Worm (Caenorhabditis elegans) whole organism, L1 larva: Measurements from ENCODE around the gene T05A7.7.

ENCODE experiments used
- C04F5.9 ChIP-seq: sonication (generic microtip); optimal IDR thresholded peaks from 2 replicates; lab custom pipeline; 2016; ENCODE audit warnings: missing genetic modification characterization, missing compliant biosample characterization
- C34B4.2 ChIP-seq: sonication (generic microtip); optimal IDR thresholded peaks from 2 replicates; lab custom pipeline; 2017; ENCODE audit warnings: mild to moderate bottlenecking, missing genetic modification characterization, missing compliant biosample characterization
- aha-1 ChIP-seq: fragments of 150-350 bp; optimal IDR thresholded peaks from 2 replicates; lab custom pipeline; 2014; ENCODE audit warnings: missing biosample characterization, missing genetic modification characterization
- aly-2 ChIP-seq: fragments of 150-350 bp; optimal IDR thresholded peaks from 2 replicates; lab custom pipeline; 2014; ENCODE audit warnings: missing biosample characterization, missing genetic modification characterization
- blmp-1 ChIP-seq: fragments of 150-350 bp; optimal IDR thresholded peaks from 2 replicates; lab custom pipeline; 2014; ENCODE audit warnings: missing biosample characterization, missing genetic modification characterization
- ceh-8 ChIP-seq: fragments of 200-800 bp; sonication (Bioruptor generic); optimal IDR thresholded peaks from 2 replicates; lab custom pipeline; 2018; ENCODE audit warnings: mild to moderate bottlenecking, missing genetic modification characterization, moderate library complexity, missing compliant biosample characterization
- ceh-88 ChIP-seq: fragments of 200-800 bp; sonication (Bioruptor generic); IDR thresholded peaks from 2 replicates; pipeline ENCODE4 v1.3.6; 2022; ENCODE audit warnings: missing genetic modification characterization, missing compliant biosample characterization
- ces-1 ChIP-seq: fragments of 150-350 bp; optimal IDR thresholded peaks from 2 replicates; lab custom pipeline; 2014; ENCODE audit warnings: missing biosample characterization, missing genetic modification reagents, missing genetic modification characterization
- efl-1 ChIP-seq, 4 experiments: fragments of 150-350 bp; optimal IDR thresholded peaks in 3 of 4; peaks in 1 of 4; 1 replicate in 1 of 4; 2 replicates in 3 of 4; lab custom pipeline; 2014; ENCODE audit warnings: missing biosample characterization in 2 of 4, missing genetic modification characterization in 2 of 4, missing genetic modification reagents in 2 of 4
- efl-3 ChIP-seq: fragments of 200-800 bp; sonication (Bioruptor generic); optimal IDR thresholded peaks from 2 replicates; lab custom pipeline; 2018; ENCODE audit warnings: mild to moderate bottlenecking, missing genetic modification characterization, missing compliant biosample characterization
- egl-27 ChIP-seq, 2 experiments: fragments of 150-350 bp in 1 of 2; sonication (generic microtip); optimal IDR thresholded peaks; 3 replicates each; lab custom pipeline; 2017 to 2018; ENCODE audit warnings: missing biosample characterization in 2 of 2, missing genetic modification characterization in 2 of 2, missing genetic modification reagents in 2 of 2
- elt-2 ChIP-seq: sonication (generic microtip); optimal IDR thresholded peaks from 2 replicates; lab custom pipeline; 2016; ENCODE audit warnings: missing genetic modification characterization, mild to moderate bottlenecking, inconsistent platforms, missing compliant biosample characterization, missing genetic modification reagents
- fkh-10 ChIP-seq: sonication (generic microtip); optimal IDR thresholded peaks from 2 replicates; lab custom pipeline; 2017; ENCODE audit warnings: missing biosample characterization, missing genetic modification reagents, missing genetic modification characterization
- fkh-4 ChIP-seq: sonication (generic microtip); optimal IDR thresholded peaks from 2 replicates; lab custom pipeline; 2016; ENCODE audit warnings: missing compliant biosample characterization, missing genetic modification characterization, borderline replicate concordance
- fkh-8 ChIP-seq: sonication (generic microtip); optimal IDR thresholded peaks from 2 replicates; lab custom pipeline; 2016; ENCODE audit warnings: mild to moderate bottlenecking, missing genetic modification characterization, missing compliant biosample characterization
- fos-1 ChIP-seq: fragments of 150-350 bp; optimal IDR thresholded peaks from 2 replicates; lab custom pipeline; 2014; ENCODE audit warnings: missing biosample characterization, missing genetic modification characterization
- hlh-4 ChIP-seq: sonication (generic microtip); optimal IDR thresholded peaks from 2 replicates; lab custom pipeline; 2016; ENCODE audit warnings: mild to moderate bottlenecking, missing genetic modification characterization, missing compliant biosample characterization
- hpl-2 ChIP-seq: fragments of 150-350 bp; optimal IDR thresholded peaks from 2 replicates; lab custom pipeline; 2014; ENCODE audit warnings: missing biosample characterization, missing genetic modification reagents, missing genetic modification characterization
- jun-1 ChIP-seq: fragments of 150-350 bp; optimal IDR thresholded peaks from 2 replicates; lab custom pipeline; 2014; ENCODE audit warnings: missing biosample characterization, missing genetic modification reagents, missing genetic modification characterization
- lin-15B ChIP-seq: fragments of 150-350 bp; sonication (generic microtip); optimal IDR thresholded peaks from 3 replicates; lab custom pipeline; 2014; ENCODE audit warnings: missing biosample characterization, missing genetic modification characterization
- lin-35 ChIP-seq, 2 experiments: fragments of 150-350 bp; optimal IDR thresholded peaks; 2 replicates each; lab custom pipeline; 2014; ENCODE audit warnings: missing biosample characterization in 2 of 2, missing genetic modification characterization in 2 of 2, missing genetic modification reagents in 2 of 2
- lir-3 ChIP-seq: sonication (generic microtip); optimal IDR thresholded peaks from 2 replicates; lab custom pipeline; 2016; ENCODE audit warnings: mild to moderate bottlenecking, missing genetic modification characterization, moderate library complexity, missing compliant biosample characterization; ENCODE audit not compliant: poor library complexity
- mab-9 ChIP-seq: fragments of 200-800 bp; sonication (Bioruptor generic); IDR thresholded peaks from 2 replicates; pipeline ENCODE4 v1.3.6; 2022; ENCODE audit warnings: missing genetic modification reagents, missing genetic modification characterization, missing compliant biosample characterization
- mdl-1 ChIP-seq, 2 experiments: fragments of 150-350 bp; optimal IDR thresholded peaks; 2 replicates each; lab custom pipeline; 2014 to 2017; ENCODE audit warnings: missing biosample characterization in 2 of 2, missing genetic modification characterization in 2 of 2, inconsistent platforms in 1 of 2
- mef-2 ChIP-seq: fragments of 150-350 bp; optimal IDR thresholded peaks from 2 replicates; lab custom pipeline; 2014; ENCODE audit warnings: missing biosample characterization, missing genetic modification characterization
- mep-1 ChIP-seq: fragments of 150-350 bp; optimal IDR thresholded peaks from 2 replicates; lab custom pipeline; 2014; ENCODE audit warnings: missing biosample characterization, missing genetic modification characterization
- nhr-11 ChIP-seq: fragments of 150-350 bp; optimal IDR thresholded peaks from 2 replicates; lab custom pipeline; 2014; ENCODE audit warnings: missing biosample characterization, missing genetic modification characterization
- nhr-20 ChIP-seq: sonication (generic microtip); optimal IDR thresholded peaks from 2 replicates; lab custom pipeline; 2016; ENCODE audit warnings: mild to moderate bottlenecking, missing genetic modification characterization, missing compliant biosample characterization
- nhr-28 ChIP-seq: fragments of 150-350 bp; optimal IDR thresholded peaks from 2 replicates; lab custom pipeline; 2014; ENCODE audit warnings: missing biosample characterization, missing genetic modification characterization
- nhr-71 ChIP-seq: sonication (generic microtip); optimal IDR thresholded peaks from 2 replicates; lab custom pipeline; 2016; ENCODE audit warnings: mild to moderate bottlenecking, missing genetic modification characterization, moderate library complexity, missing compliant biosample characterization
- nhr-76 ChIP-seq: sonication (generic microtip); optimal IDR thresholded peaks from 2 replicates; lab custom pipeline; 2017; ENCODE audit warnings: missing biosample characterization, missing genetic modification characterization
- nhr-84 ChIP-seq: sonication (generic microtip); optimal IDR thresholded peaks from 2 replicates; lab custom pipeline; 2017; ENCODE audit warnings: missing biosample characterization, missing genetic modification characterization
- nhr-90 ChIP-seq: sonication (generic microtip); optimal IDR thresholded peaks from 2 replicates; lab custom pipeline; 2016; ENCODE audit warnings: mild to moderate bottlenecking, missing genetic modification characterization, missing compliant biosample characterization; ENCODE audit not compliant: poor library complexity
- pax-3 ChIP-seq: fragments of 200-800 bp; sonication (Bioruptor generic); optimal IDR thresholded peaks from 2 replicates; lab custom pipeline; 2018; ENCODE audit warnings: mild to moderate bottlenecking, missing genetic modification characterization, moderate library complexity, missing compliant biosample characterization
- pqm-1 ChIP-seq: sonication (generic microtip); optimal IDR thresholded peaks from 3 replicates; lab custom pipeline; 2017; ENCODE audit warnings: missing biosample characterization, missing genetic modification characterization
- rnt-1 ChIP-seq: sonication (generic microtip); optimal IDR thresholded peaks from 2 replicates; lab custom pipeline; 2016; ENCODE audit warnings: mild to moderate bottlenecking, missing genetic modification characterization, moderate library complexity, missing compliant biosample characterization
- skn-1 ChIP-seq: fragments of 150-350 bp; optimal IDR thresholded peaks from 2 replicates; lab custom pipeline; 2014; ENCODE audit warnings: missing biosample characterization, missing genetic modification characterization
- snpc-4 ChIP-seq: fragments of 150-350 bp; optimal IDR thresholded peaks from 2 replicates; lab custom pipeline; 2014; ENCODE audit warnings: missing biosample characterization, missing genetic modification characterization
- snu-23 ChIP-seq: sonication (generic microtip); optimal IDR thresholded peaks from 2 replicates; lab custom pipeline; 2016; ENCODE audit warnings: missing genetic modification characterization, missing compliant biosample characterization
- sox-4 ChIP-seq: sonication (generic microtip); optimal IDR thresholded peaks from 2 replicates; lab custom pipeline; 2016; ENCODE audit warnings: missing genetic modification characterization, missing compliant biosample characterization
- sptf-1 ChIP-seq: fragments of 150-350 bp; optimal IDR thresholded peaks from 2 replicates; lab custom pipeline; 2014; ENCODE audit warnings: missing biosample characterization, missing genetic modification characterization
- sup-37 ChIP-seq: fragments of 200-800 bp; sonication (Bioruptor generic); optimal IDR thresholded peaks from 2 replicates; lab custom pipeline; 2018; ENCODE audit warnings: mild to moderate bottlenecking, missing genetic modification characterization, missing compliant biosample characterization
- unc-130 ChIP-seq: fragments of 150-350 bp; optimal IDR thresholded peaks from 2 replicates; lab custom pipeline; 2017; ENCODE audit warnings: missing biosample characterization, missing genetic modification characterization, inconsistent platforms
- unc-62 ChIP-seq: fragments of 150-350 bp; optimal IDR thresholded peaks from 2 replicates; lab custom pipeline; 2014; ENCODE audit warnings: missing biosample characterization, missing genetic modification reagents, missing genetic modification characterization
- unc-86 ChIP-seq: sonication (generic microtip); optimal IDR thresholded peaks from 2 replicates; lab custom pipeline; 2016; ENCODE audit warnings: missing genetic modification characterization, missing compliant biosample characterization
- vab-15 ChIP-seq: sonication (generic microtip); optimal IDR thresholded peaks from 2 replicates; lab custom pipeline; 2017; ENCODE audit warnings: missing genotype, mild to moderate bottlenecking, missing genetic modification characterization, missing compliant biosample characterization
- xbp-1 ChIP-seq: sonication (generic microtip); optimal IDR thresholded peaks from 2 replicates; lab custom pipeline; 2016; ENCODE audit warnings: missing genetic modification characterization, missing compliant biosample characterization

T05A7.7 gene

ce11 chrII:4698266-4698771 is 17.0 kb upstream of the T05A7.7 start, which contains the start of the genes rpn-5 and scc-1 (continued):
- TF ChIP-seq ceh-8 (peak; percentile 45), aha-1 (no peak), nhr-71 (tag; lab: Kevin White, UChicago) (peak; percentile 81), nhr-84 (no peak), hlh-4 (tag; lab: Kevin White, UChicago) (no peak), ceh-88 (GFP tag; lab: Robert Waterston, UW) (peak; percentile 22; the same call in 1 of the 2 replicates), vab-15 (tag; lab: Kevin White, UChicago) (peak; percentile 62), snu-23 (GFP tag; lab: Kevin White, UChicago) (peak; percentile 77), mef-2 (tag; lab: Kevin White, UChicago) (no peak), lin-35 (GFP tag; optimal IDR thresholded peaks at IDR 0.05; lab: Kevin White, UChicago) (peak; percentile 92 to 97), ces-1 (GFP tag; lab: Kevin White, UChicago) (no peak), blmp-1 (tag; lab: Kevin White, UChicago) (peak; percentile 75), sox-4 (no peak), nhr-11 (tag; lab: Kevin White, UChicago) (peak; percentile 50), efl-1 (optimal IDR thresholded peaks at IDR 0.05; lab: Kevin White, UChicago) (peak; percentile 93 to 96), efl-1 (GFP tag; optimal IDR thresholded peaks at IDR 0.05 in 1 of 2; lab: Kevin White, UChicago) (peak; percentile 94 to 99), nhr-28 (no peak), pax-3 (tag; lab: Kevin White, UChicago) (no peak), unc-130 (tag; lab: Kevin White, UChicago) (peak; percentile 84), snpc-4 (tag; lab: Kevin White, UChicago) (peak; percentile 24), mep-1 (tag; lab: Kevin White, UChicago) (peak; percentile 79), xbp-1 (tag; lab: Kevin White, UChicago) (peak; percentile 66), nhr-76 (tag; lab: Kevin White, UChicago) (no peak), unc-62 (GFP tag; lab: Kevin White, UChicago) (no peak), fkh-10 (GFP tag; lab: Kevin White, UChicago) (no peak), hpl-2 (no peak), mab-9 (no peak), aly-2 (tag; lab: Kevin White, UChicago) (no peak), fkh-8 (tag; lab: Kevin White, UChicago) (peak; percentile 12), nhr-90 (tag; lab: Kevin White, UChicago) (peak; percentile 58), fkh-4 (tag; lab: Kevin White, UChicago) (no peak), sptf-1 (no peak), pqm-1 (tag; lab: Kevin White, UChicago) (no peak), mdl-1 (tag; optimal IDR thresholded peaks at IDR 0.05; lab: Kevin White, UChicago) (peak in 1 of 2 experiments; percentile 49), elt-2 (tag; lab: Kevin White, UChicago) (peak; percentile 32), egl-27 (tag; optimal IDR thresholded peaks at IDR 0.05; lab: Kevin White, UChicago) (no peak), fos-1 (tag; lab: Kevin White, UChicago) (peak; percentile 51), sup-37 (GFP tag; lab: Kevin White, UChicago) (no peak), efl-3 (no peak), rnt-1 (tag; lab: Kevin White, UChicago) (peak; percentile 77), unc-86 (peak; percentile 45), lin-15B (tag; lab: Kevin White, UChicago) (peak; percentile 66), C34B4.2 (no peak), jun-1 (tag; lab: Kevin White, UChicago) (peak; percentile 10), skn-1 (tag; lab: Kevin White, UChicago) (peak; percentile 100), lir-3 (tag; lab: Kevin White, UChicago) (peak; percentile 66), C04F5.9 (tag; lab: Kevin White, UChicago) (no peak), nhr-20 (tag; lab: Kevin White, UChicago) (peak; percentile 72)
